Worm (Caenorhabditis elegans): Measurements from ENCODE around the gene B0303.4.

- TF ChIP-seq lin-39 (tag; optimal IDR thresholded peaks at IDR 0.05) = no peak
- no peak for TF ChIP-seq unc-39 (tag; optimal IDR thresholded peaks at IDR 0.05)
- no peak for TF ChIP-seq ama-1 (optimal IDR thresholded peaks at IDR 0.05)
- no peak for TF ChIP-seq ztf-11 (tag; optimal IDR thresholded peaks at IDR 0.05)
These were observed 41.1 kb upstream of the B0303.4 start, which contains the start of gene F22B7.3 for ce11 chrIII:8648589-8648988.

Data from whole organism, L3 larva.